Worm (Caenorhabditis elegans) whole organism, L4 larva: ENCODE data around the gene C06E1.9.

Source experiments
- T20F7.1 ChIP-seq: fragments of 200-800 bp; sonication (Bioruptor generic); optimal IDR thresholded peaks from 2 replicates; lab custom pipeline; 2018; ENCODE audit warnings: mild to moderate bottlenecking, missing genetic modification characterization, missing compliant biosample characterization
- aly-2 ChIP-seq: sonication (generic microtip); optimal IDR thresholded peaks from 2 replicates; lab custom pipeline; 2018; ENCODE audit warnings: missing biosample characterization, missing genetic modification characterization
- ama-1 ChIP-seq: fragments of 150-350 bp; optimal IDR thresholded peaks from 2 replicates; lab custom pipeline; 2014; ENCODE audit warnings: inconsistent platforms, mixed read lengths
- attf-4 ChIP-seq: sonication (generic microtip); optimal IDR thresholded peaks from 3 replicates; lab custom pipeline; 2017; ENCODE audit warnings: missing biosample characterization, missing genetic modification characterization
- fkh-10 ChIP-seq: fragments of 150-350 bp; optimal IDR thresholded peaks from 2 replicates; lab custom pipeline; 2014; ENCODE audit warnings: missing biosample characterization, missing genetic modification reagents, missing genetic modification characterization
- lin-29 ChIP-seq: fragments of 200-800 bp; sonication (Bioruptor generic); IDR thresholded peaks from 2 replicates; pipeline ENCODE4 v1.3.6; 2022; ENCODE audit warnings: missing genetic modification reagents, missing genetic modification characterization, missing compliant biosample characterization
- mdl-1 ChIP-seq, 2 experiments: fragments of 150-350 bp in 1 of 2; sonication (generic microtip) in 1 of 2; optimal IDR thresholded peaks; 2 replicates each; lab custom pipeline; 2014 to 2017; ENCODE audit warnings: missing biosample characterization in 2 of 2, missing genetic modification characterization in 2 of 2
- nhr-237 ChIP-seq: sonication (generic microtip); optimal IDR thresholded peaks from 2 replicates; lab custom pipeline; 2017; ENCODE audit warnings: missing biosample characterization, missing genetic modification characterization
- nhr-77 ChIP-seq: fragments of 150-350 bp; optimal IDR thresholded peaks from 2 replicates; lab custom pipeline; 2014; ENCODE audit warnings: missing biosample characterization, missing genetic modification characterization
- snpc-4 ChIP-seq: fragments of 150-350 bp; optimal IDR thresholded peaks from 2 replicates; lab custom pipeline; 2014; ENCODE audit warnings: missing biosample characterization, missing genetic modification characterization
- unc-39 ChIP-seq: sonication (generic microtip); optimal IDR thresholded peaks from 2 replicates; lab custom pipeline; 2017; ENCODE audit warnings: missing biosample characterization, missing genetic modification characterization

DNA sequence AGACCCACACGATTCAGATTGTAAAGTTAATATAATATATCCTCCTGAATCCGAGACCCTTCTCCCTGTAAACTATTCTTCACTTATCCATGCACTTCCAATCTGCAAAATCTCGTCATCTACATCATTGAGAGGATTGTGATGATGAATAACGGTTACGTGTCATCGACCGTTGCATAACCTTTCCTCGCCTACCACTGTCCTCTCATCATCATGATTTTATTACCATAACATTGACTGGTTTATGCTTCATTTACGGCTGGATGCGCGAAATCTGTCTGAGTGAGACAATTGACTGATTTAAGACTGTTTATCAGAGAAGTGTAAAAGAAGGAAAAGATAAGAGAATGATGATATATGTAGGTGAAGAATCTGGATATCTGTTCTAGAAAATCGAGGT lies 10.7 kb upstream of the C06E1.9 start:
- no peak for TF ChIP-seq T20F7.1
- no peak for TF ChIP-seq fkh-10 (GFP tag; lab: Kevin White, UChicago)
- TF ChIP-seq mdl-1 (tag; optimal IDR thresholded peaks at IDR 0.05; lab: Kevin White, UChicago) = no peak
- no peak for TF ChIP-seq nhr-77 (tag; lab: Kevin White, UChicago)
- TF ChIP-seq nhr-237 (tag; lab: Kevin White, UChicago) = no peak
- TF ChIP-seq ama-1 (lab: Kevin White, UChicago) = no peak
- TF ChIP-seq unc-39 (tag; lab: Kevin White, UChicago) = no peak
- no peak for TF ChIP-seq snpc-4
- TF ChIP-seq lin-29 = no peak
- no peak for TF ChIP-seq attf-4 (tag; lab: Kevin White, UChicago)
- TF ChIP-seq aly-2 (tag; lab: Kevin White, UChicago) = no peak
